Fruit fly (Drosophila melanogaster): ENCODE results near the gene yellow-c.
A peak's percentile ranks its signal among the peaks of the same experiment; 100 is the strongest.

Gene yellow-c

dm6 chr2L:15009703-15010102 lies 25.5 kb upstream of the yellow-c start, which contains the start of the genes THG and Rnmt (continued):
- peak; percentile 69 for TF ChIP-seq wor (GFP tag; IDR thresholded peaks at IDR 0.05)
- peak; percentile 28; the same call in 1 of the 2 replicates for TF ChIP-seq Ravus (GFP tag; IDR thresholded peaks at IDR 0.05)
- peak; percentile 0 for TF ChIP-seq NK7.1 (GFP tag; optimal IDR thresholded peaks at IDR 0.05)
- peak; percentile 60 for TF ChIP-seq D19A (tag; optimal IDR thresholded peaks at IDR 0.05)
- peak; percentile 82 for TF ChIP-seq CG6791 (GFP tag; IDR thresholded peaks at IDR 0.05; ENCODE audit: partially characterized antibody)
- TF ChIP-seq gro (GFP tag; optimal IDR thresholded peaks at IDR 0.05): peak; percentile 67
- peak; percentile 50 for TF ChIP-seq CG4328 (GFP tag; optimal IDR thresholded peaks at IDR 0.05)
- peak; percentile 72 for TF ChIP-seq stwl (tag; optimal IDR thresholded peaks at IDR 0.05)
- TF ChIP-seq CG4730 (GFP tag; IDR thresholded peaks at IDR 0.05): peak; percentile 73
- TF ChIP-seq Hr39 (optimal IDR thresholded peaks at IDR 0.05): no peak
- peak; percentile 1 for TF ChIP-seq CG8281 (tag; optimal IDR thresholded peaks at IDR 0.05)
- peak; percentile 9 for TF ChIP-seq Sin3A (optimal IDR thresholded peaks at IDR 0.05)
- TF ChIP-seq CG2129 (GFP tag; IDR thresholded peaks at IDR 0.05; ENCODE audit: partially characterized antibody): peak; percentile 87
- peak; percentile 78 for TF ChIP-seq Fer3 (tag; optimal IDR thresholded peaks at IDR 0.05)
- peak; percentile 84 for TF ChIP-seq Opbp (GFP tag; IDR thresholded peaks at IDR 0.05; ENCODE audit: partially characterized antibody)
- peak; percentile 63 for TF ChIP-seq CG12104 (GFP tag; optimal IDR thresholded peaks at IDR 0.05)
- peak; percentile 65; the same call in 1 of the 2 replicates for TF ChIP-seq CG32767 (GFP tag; IDR thresholded peaks at IDR 0.05)
- TF ChIP-seq croc (GFP tag; conservative IDR thresholded peaks at IDR 0.05): peak; percentile 65
- TF ChIP-seq sens-2 (GFP tag; IDR thresholded peaks at IDR 0.05): peak; percentile 54; the same call in 1 of the 2 replicates
- peak; percentile 68 for TF ChIP-seq B-H1 (GFP tag; IDR thresholded peaks at IDR 0.05)
- peak; percentile 37 for TF ChIP-seq Mes4 (GFP tag; optimal IDR thresholded peaks at IDR 0.05)
- peak; percentile 90 for TF ChIP-seq B-H2 (GFP tag; optimal IDR thresholded peaks at IDR 0.05)
- TF ChIP-seq Bgb (GFP tag; IDR thresholded peaks at IDR 0.05; ENCODE audit: partially characterized antibody): peak; percentile 87
- peak; percentile 82 for TF ChIP-seq HLH3B (GFP tag; IDR thresholded peaks at IDR 0.05)
- peak; percentile 4 for TF ChIP-seq CG8359 (GFP tag; optimal IDR thresholded peaks at IDR 0.05; ENCODE audit: borderline replicate concordance)
- TF ChIP-seq CG8388 (GFP tag; optimal IDR thresholded peaks at IDR 0.05): peak; percentile 81
- no peak for TF ChIP-seq pan (optimal IDR thresholded peaks at IDR 0.05)
- TF ChIP-seq pan (GFP tag; optimal IDR thresholded peaks at IDR 0.05 in 1 of 2, IDR thresholded peaks at IDR 0.05 in 1 of 2): peak in 1 of 2 experiments; percentile 83
- 0 out of 2 replicates have a peak, but pooled peaks have one; percentile 37 for TF ChIP-seq dati (GFP tag; IDR thresholded peaks at IDR 0.05)
- peak; percentile 30 for TF ChIP-seq CG9797 (GFP tag; optimal IDR thresholded peaks at IDR 0.05)
- TF ChIP-seq Xbp1 (GFP tag; optimal IDR thresholded peaks at IDR 0.05): peak; percentile 91
- TF ChIP-seq CG14860 (GFP tag; IDR thresholded peaks at IDR 0.05; ENCODE audit: partially characterized antibody): peak; percentile 84
- TF ChIP-seq CG12155 (GFP tag; optimal IDR thresholded peaks at IDR 0.05): peak; percentile 84
- TF ChIP-seq pros (GFP tag; optimal IDR thresholded peaks at IDR 0.05): no peak
- TF ChIP-seq da (GFP tag; optimal IDR thresholded peaks at IDR 0.05): no peak
- TF ChIP-seq zen2 (GFP tag; IDR thresholded peaks at IDR 0.05; ENCODE audit: partially characterized antibody): peak; percentile 49; the same call in 1 of the 3 replicates
- peak; percentile 86 for TF ChIP-seq ttk (GFP tag; IDR thresholded peaks at IDR 0.05)
- TF ChIP-seq CG17361 (GFP tag; IDR thresholded peaks at IDR 0.05): peak; percentile 78
- no peak for TF ChIP-seq ab (GFP tag; optimal IDR thresholded peaks at IDR 0.05)
- TF ChIP-seq luna (GFP tag; optimal IDR thresholded peaks at IDR 0.05): no peak
- peak; percentile 78 for TF ChIP-seq CG4404 (GFP tag; IDR thresholded peaks at IDR 0.05)
- TF ChIP-seq CG15269 (tag; optimal IDR thresholded peaks at IDR 0.05): peak; percentile 83
- TF ChIP-seq CG9727 (GFP tag; optimal IDR thresholded peaks at IDR 0.05): peak; percentile 77
- TF ChIP-seq ap (GFP tag; IDR thresholded peaks at IDR 0.05): peak; percentile 74
- TF ChIP-seq lov (optimal IDR thresholded peaks at IDR 0.05): no peak
- peak; percentile 80; the same call in 1 of the 3 replicates for TF ChIP-seq lov (GFP tag; IDR thresholded peaks at IDR 0.05)
- peak; percentile 5 for TF ChIP-seq gfzf (GFP tag; optimal IDR thresholded peaks at IDR 0.05)
- TF ChIP-seq Atf6 (GFP tag; IDR thresholded peaks at IDR 0.05): peak; percentile 87
- TF ChIP-seq Hr51 (GFP tag; optimal IDR thresholded peaks at IDR 0.05): peak; percentile 76 to 79
- TF ChIP-seq CG2889 (GFP tag; IDR thresholded peaks at IDR 0.05): peak; percentile 52; the same call in 2 of the 3 replicates
- TF ChIP-seq CG3407 (GFP tag; optimal IDR thresholded peaks at IDR 0.05): peak; percentile 68

Data from whole organism, embryonic.